Fruit fly (Drosophila melanogaster) whole organism, embryonic: ENCODE results near the gene Cep290.
A peak's percentile ranks its signal among the peaks of the same experiment; 100 is the strongest.

Experiments
- Ada2b ChIP-seq: fragments of 200-800 bp; sonication (Bioruptor generic); IDR thresholded peaks from 2 replicates; pipeline ENCODE4 v1.3.6; 2022; ENCODE audit warnings: missing biosample characterization, missing genetic modification characterization
- Adf1 ChIP-seq: fragments of 200-800 bp; sonication (Bioruptor generic); IDR thresholded peaks from 2 replicates; pipeline ENCODE4 v1.3.6; 2022; ENCODE audit warnings: missing biosample characterization, missing genetic modification characterization
- Blimp-1 ChIP-seq: fragments of 200-800 bp; sonication (Bioruptor generic); optimal IDR thresholded peaks from 3 replicates; lab custom pipeline; 2018; ENCODE audit warnings: missing biosample characterization, missing genetic modification characterization, mild to moderate bottlenecking, moderate library complexity, missing genetic modification reagents
- CG10543 ChIP-seq: fragments of 200-800 bp; sonication (Bioruptor generic); optimal IDR thresholded peaks from 3 replicates; lab custom pipeline; 2017; ENCODE audit warnings: missing biosample characterization, mild to moderate bottlenecking, missing genetic modification characterization, moderate library complexity
- CG10979 ChIP-seq: fragments of 200-800 bp; sonication (Bioruptor generic); optimal IDR thresholded peaks from 2 replicates; lab custom pipeline; 2018; ENCODE audit warnings: missing biosample characterization, mild to moderate bottlenecking, missing genetic modification characterization, moderate library complexity
- CG12071 ChIP-seq: fragments of 200-800 bp; sonication (Bioruptor generic); optimal IDR thresholded peaks from 3 replicates; lab custom pipeline; 2018; ENCODE audit warnings: missing biosample characterization, mild to moderate bottlenecking, missing genetic modification characterization
- CG17802 ChIP-seq: fragments of 200-800 bp; sonication (Bioruptor generic); optimal IDR thresholded peaks from 2 replicates; lab custom pipeline; 2018; ENCODE audit warnings: missing biosample characterization, mild to moderate bottlenecking, missing genetic modification characterization, moderate library complexity
- CG17912 ChIP-seq: fragments of 200-800 bp; sonication (Bioruptor generic); optimal IDR thresholded peaks from 2 replicates; lab custom pipeline; 2018; ENCODE audit warnings: missing biosample characterization, mild to moderate bottlenecking, missing genetic modification characterization
- CG18764 ChIP-seq: fragments of 200-800 bp; sonication (Bioruptor generic); optimal IDR thresholded peaks from 3 replicates; lab custom pipeline; 2016; ENCODE audit warnings: missing biosample characterization, missing genetic modification characterization
- CG2116 ChIP-seq: fragments of 200-800 bp; sonication (Bioruptor generic); optimal IDR thresholded peaks from 3 replicates; lab custom pipeline; 2018; ENCODE audit warnings: missing biosample characterization, mild to moderate bottlenecking, missing genetic modification characterization
- CG2199 ChIP-seq: fragments of 200-800 bp; sonication (Bioruptor generic); IDR thresholded peaks from 3 replicates; pipeline ENCODE4 v1.3.6; 2022; ENCODE audit warnings: missing biosample characterization, missing genetic modification characterization
- CG31441 ChIP-seq: fragments of 200-800 bp; sonication (Bioruptor generic); IDR thresholded peaks from 2 replicates; pipeline ENCODE4 v1.3.6; 2022; ENCODE audit warnings: missing biosample characterization, missing genetic modification characterization
- CG32532 ChIP-seq: fragments of 200-800 bp; sonication (Bioruptor generic); IDR thresholded peaks from 2 replicates; pipeline ENCODE4 v1.3.6; 2022; ENCODE audit warnings: missing biosample characterization, missing genetic modification characterization
- CG4360 ChIP-seq: fragments of 200-800 bp; sonication (Bioruptor generic); IDR thresholded peaks from 2 replicates; pipeline ENCODE4 v1.3.6; 2022; ENCODE audit warnings: missing biosample characterization, missing genetic modification characterization
- CG43689 ChIP-seq: fragments of 200-800 bp; sonication (Bioruptor generic); IDR thresholded peaks from 2 replicates; pipeline ENCODE4 v1.3.6; 2022; ENCODE audit warnings: missing biosample characterization, missing genetic modification characterization
- CG4730 ChIP-seq: fragments of 200-800 bp; sonication (Bioruptor generic); IDR thresholded peaks from 2 replicates; pipeline ENCODE4 v1.3.6; 2022; ENCODE audit warnings: missing biosample characterization, missing genetic modification characterization
- CG6791 ChIP-seq: fragments of 200-800 bp; sonication (Bioruptor generic); IDR thresholded peaks from 3 replicates; pipeline ENCODE4 v1.3.6; 2022; ENCODE audit warnings: missing biosample characterization, missing genetic modification characterization; ENCODE audit not compliant: partially characterized antibody
- CG9797 ChIP-seq: fragments of 200-800 bp; sonication (Bioruptor generic); optimal IDR thresholded peaks from 3 replicates; lab custom pipeline; 2018; ENCODE audit warnings: missing biosample characterization, mild to moderate bottlenecking, missing genetic modification characterization
- CG9817 ChIP-seq: fragments of 200-800 bp; sonication (Bioruptor generic); optimal IDR thresholded peaks from 2 replicates; lab custom pipeline; 2018; ENCODE audit warnings: missing biosample characterization, mild to moderate bottlenecking, missing genetic modification characterization, moderate library complexity
- Dp ChIP-seq: fragments of 200-800 bp; sonication (Bioruptor generic); optimal IDR thresholded peaks from 2 replicates; lab custom pipeline; 2018; ENCODE audit warnings: missing biosample characterization, mild to moderate bottlenecking, missing genetic modification characterization, moderate library complexity
- Ets65A ChIP-seq: fragments of 200-800 bp; sonication (Bioruptor generic); peaks from one replicate; lab custom pipeline; 2016; ENCODE audit warnings: missing biosample characterization, missing genetic modification characterization
- HHEX ChIP-seq: fragments of 200-800 bp; sonication (Bioruptor generic); optimal IDR thresholded peaks from 3 replicates; lab custom pipeline; 2017; ENCODE audit warnings: missing biosample characterization, mild to moderate bottlenecking, missing genetic modification characterization, missing genetic modification reagents
- HLH4C ChIP-seq: fragments of 200-800 bp; sonication (Bioruptor generic); IDR thresholded peaks from 3 replicates; pipeline ENCODE4 v1.3.6; 2022; ENCODE audit warnings: missing biosample characterization, missing genetic modification characterization; ENCODE audit not compliant: partially characterized antibody
- Hand ChIP-seq: fragments of 200-800 bp; sonication (Bioruptor generic); optimal IDR thresholded peaks from 2 replicates; lab custom pipeline; 2017; ENCODE audit warnings: mild to moderate bottlenecking, missing biosample characterization, missing genetic modification reagents, missing genetic modification characterization
- Hr51 ChIP-seq, 2 experiments: fragments of 200-800 bp; sonication (Bioruptor generic); optimal IDR thresholded peaks; 2 replicates in 1 of 2; 3 replicates in 1 of 2; lab custom pipeline; 2016 to 2018; ENCODE audit warnings: missing biosample characterization in 2 of 2, missing genetic modification characterization in 2 of 2, mild to moderate bottlenecking in 1 of 2, moderate library complexity in 1 of 2
- Hr78 ChIP-seq, 2 experiments: fragments of 200-800 bp in 1 of 2; fragments of >200 bp in 1 of 2; sonication (Bioruptor generic) in 1 of 2; optimal IDR thresholded peaks; 2 replicates each; lab custom pipeline; 2017 to 2019; ENCODE audit warnings: missing biosample characterization in 2 of 2, missing genetic modification characterization in 2 of 2, mild to moderate bottlenecking in 1 of 2, moderate library complexity in 1 of 2
- MESR4 ChIP-seq: fragments of 200-800 bp; sonication (Bioruptor generic); optimal IDR thresholded peaks from 2 replicates; lab custom pipeline; 2018; ENCODE audit warnings: missing biosample characterization, mild to moderate bottlenecking, missing genetic modification characterization, moderate library complexity
- PHDP ChIP-seq: fragments of 200-800 bp; sonication (Bioruptor generic); optimal IDR thresholded peaks from 3 replicates; lab custom pipeline; 2018; ENCODE audit warnings: missing biosample characterization, mild to moderate bottlenecking, missing genetic modification characterization, moderate library complexity
- Stat92E ChIP-seq, 3 experiments: fragments of >200 bp in 2 of 3; fragments of 200-800 bp in 1 of 3; sonication (Bioruptor generic) in 1 of 3; optimal IDR thresholded peaks; 2 replicates each; lab custom pipeline; 2017 to 2019; ENCODE audit warnings: missing biosample characterization in 3 of 3, missing genetic modification characterization in 3 of 3, mild to moderate bottlenecking in 1 of 3, moderate library complexity in 1 of 3
- amos ChIP-seq: fragments of 200-800 bp; sonication (Bioruptor generic); IDR thresholded peaks from 2 replicates; pipeline ENCODE4 v1.3.6; 2022; ENCODE audit warnings: missing biosample characterization, missing genetic modification characterization; ENCODE audit not compliant: partially characterized antibody
- ap ChIP-seq: fragments of 200-800 bp; sonication (Bioruptor generic); IDR thresholded peaks from 2 replicates; pipeline ENCODE4 v1.3.6; 2022; ENCODE audit warnings: missing biosample characterization, missing genetic modification characterization
- ash1 ChIP-seq: fragments of 200-800 bp; sonication (Bioruptor generic); optimal IDR thresholded peaks from 2 replicates; lab custom pipeline; 2018; ENCODE audit warnings: missing biosample characterization, mild to moderate bottlenecking, missing genetic modification characterization
- bsh ChIP-seq, 2 experiments: fragments of 200-800 bp; sonication (Bioruptor generic); optimal IDR thresholded peaks; 2 replicates each; lab custom pipeline; 2017 to 2018; ENCODE audit warnings: mild to moderate bottlenecking in 2 of 2, missing biosample characterization in 2 of 2, missing genetic modification characterization in 2 of 2, moderate library complexity in 1 of 2
- btn ChIP-seq: fragments of 200-800 bp; sonication (Bioruptor generic); optimal IDR thresholded peaks from 2 replicates; lab custom pipeline; 2016; ENCODE audit warnings: missing biosample characterization, missing genetic modification characterization
- caup ChIP-seq: fragments of 200-800 bp; sonication (Bioruptor generic); optimal IDR thresholded peaks from 3 replicates; lab custom pipeline; 2017; ENCODE audit warnings: missing biosample characterization, mild to moderate bottlenecking, missing genetic modification characterization, moderate library complexity; ENCODE audit not compliant: severe bottlenecking
- corto ChIP-seq: fragments of 200-800 bp; sonication (Bioruptor generic); optimal IDR thresholded peaks from 2 replicates; lab custom pipeline; 2016; ENCODE audit warnings: missing biosample characterization, mild to moderate bottlenecking, missing genetic modification characterization, moderate library complexity
- dm ChIP-seq: fragments of 200-800 bp; sonication (Bioruptor generic); optimal IDR thresholded peaks from 3 replicates; lab custom pipeline; 2016; ENCODE audit warnings: missing biosample characterization, missing genetic modification characterization
- fd3F ChIP-seq: fragments of 200-800 bp; sonication (Bioruptor generic); optimal IDR thresholded peaks from 2 replicates; lab custom pipeline; 2018; ENCODE audit warnings: missing biosample characterization, mild to moderate bottlenecking, missing genetic modification characterization, moderate library complexity
- gcm2 ChIP-seq: fragments of 200-800 bp; sonication (Bioruptor generic); optimal IDR thresholded peaks from 2 replicates; lab custom pipeline; 2016; ENCODE audit warnings: missing biosample characterization, missing genetic modification characterization
- grau ChIP-seq: fragments of 200-800 bp; optimal IDR thresholded peaks from 3 replicates; lab custom pipeline; 2019; ENCODE audit warnings: missing biosample characterization, mild to moderate bottlenecking, missing genetic modification characterization, moderate library complexity
- gsb-n ChIP-seq: fragments of 200-800 bp; sonication (Bioruptor generic); optimal IDR thresholded peaks from 3 replicates; lab custom pipeline; 2018; ENCODE audit warnings: missing biosample characterization, mild to moderate bottlenecking, missing genetic modification characterization
- pan ChIP-seq, 4 experiments: fragments of >200 bp in 3 of 4; fragments of 200-800 bp in 1 of 4; sonication (Bioruptor generic) in 1 of 4; optimal IDR thresholded peaks in 3 of 4; IDR thresholded peaks in 1 of 4; 2 replicates each; pipeline versions ENCODE4 v1.3.6 to Lab custom; 2017 to 2022; ENCODE audit warnings: missing biosample characterization in 2 of 4, missing genetic modification characterization in 2 of 4, mixed read lengths in 1 of 4
- seq ChIP-seq: fragments of 200-800 bp; sonication (Bioruptor generic); IDR thresholded peaks from 2 replicates; pipeline ENCODE4 v1.3.6; 2022; ENCODE audit warnings: missing biosample characterization, missing genetic modification characterization
- toy ChIP-seq: fragments of 200-800 bp; sonication (Bioruptor generic); IDR thresholded peaks from 2 replicates; pipeline ENCODE4 v1.3.6; 2022; ENCODE audit warnings: missing biosample characterization, missing genetic modification characterization
- zf30C ChIP-seq: fragments of 200-800 bp; sonication (Bioruptor generic); optimal IDR thresholded peaks from 3 replicates; lab custom pipeline; 2018; ENCODE audit warnings: missing biosample characterization, mild to moderate bottlenecking, missing genetic modification characterization

Cep290 gene

dm6 chr3L:857063-858015 lies 13.6 kb downstream of the Cep290 start, which contains the start of gene dpr20 (continued):
- TF ChIP-seq CG2116 (GFP tag; lab: Kevin White, UChicago) (no peak), ash1 (GFP tag; lab: Kevin White, UChicago) (peak; percentile 49), CG32532 (peak; percentile 93), seq (peak; percentile 81), CG9797 (GFP tag; lab: Kevin White, UChicago) (no peak), CG2199 (0 out of 3 replicates have a peak, but pooled peaks have one; percentile 23), Ada2b (GFP tag; lab: Robert Waterston, UW) (peak; percentile 90), corto (GFP tag; lab: Kevin White, UChicago) (no peak), ap (GFP tag; lab: Robert Waterston, UW) (peak; percentile 76), Hr51 (GFP tag; optimal IDR thresholded peaks at IDR 0.05; lab: Kevin White, UChicago) (peak; percentile 49 to 61), CG18764 (peak; percentile 32), CG12071 (GFP tag; lab: Kevin White, UChicago) (peak; percentile 89), Hand (GFP tag; lab: Kevin White, UChicago) (peak; percentile 63), Dp (GFP tag; lab: Kevin White, UChicago) (no peak), Adf1 (GFP tag; lab: Robert Waterston, UW) (peak; percentile 53), HLH4C (no peak), CG31441 (GFP tag; lab: Robert Waterston, UW) (peak; percentile 59; the same call in 1 of the 2 replicates), amos (no peak), Stat92E (GFP tag; optimal IDR thresholded peaks at IDR 0.05; lab: Kevin White, UChicago) (no peak), CG17802 (tag; lab: Kevin White, UChicago) (peak; percentile 39), MESR4 (GFP tag; lab: Kevin White, UChicago) (peak; percentile 4), gsb-n (tag; lab: Kevin White, UChicago) (peak; percentile 15), Ets65A (peak; percentile 96), toy (GFP tag; lab: Robert Waterston, UW) (peak; percentile 66; the same call in 1 of the 2 replicates), btn (GFP tag; lab: Kevin White, UChicago) (peak; percentile 13), bsh (GFP tag; optimal IDR thresholded peaks at IDR 0.05; lab: Kevin White, UChicago) (peak; percentile 8 to 74), HHEX (GFP tag; lab: Kevin White, UChicago) (peak; percentile 77), PHDP (tag; lab: Kevin White, UChicago) (peak; percentile 80), CG4360 (GFP tag; lab: Robert Waterston, UW) (peak; percentile 52), CG10543 (GFP tag; lab: Kevin White, UChicago) (peak; percentile 63), CG6791 (no peak), grau (peak; percentile 94), zf30C (no peak), CG17912 (peak; percentile 8), caup (GFP tag; lab: Kevin White, UChicago) (peak; percentile 76), Hr78 (GFP tag; optimal IDR thresholded peaks at IDR 0.05; lab: Kevin White, UChicago) (no peak), CG43689 (GFP tag; lab: Robert Waterston, UW) (peak; percentile 80), Blimp-1 (peak; percentile 38), dm (GFP tag; lab: Kevin White, UChicago) (peak; percentile 15), pan (optimal IDR thresholded peaks at IDR 0.05; lab: Kevin White, UChicago) (no peak), pan (GFP tag; optimal IDR thresholded peaks at IDR 0.05 in 1 of 2, IDR thresholded peaks at IDR 0.05 in 1 of 2) (peak in 1 of 2 experiments; percentile 93), CG4730 (GFP tag; lab: Robert Waterston, UW) (peak; percentile 76), gcm2 (peak; percentile 17), CG9817 (peak; percentile 80), CG10979 (peak; percentile 38), fd3F (GFP tag; lab: Kevin White, UChicago) (peak; percentile 73)
